Worm (Caenorhabditis elegans): Measurements from ENCODE around the gene W06D12.6.

The W06D12.6 gene

ce11 chrV:17665906-17666305, 40.0 kb upstream of the W06D12.6 start, which contains the start of gene F59A1.11:
F59A1.11 (minus strand) TSS chrV:17666006.
- no peak for TF ChIP-seq ham-2 (GFP tag; optimal IDR thresholded peaks at IDR 0.05)
- no peak for TF ChIP-seq drap-1 (GFP tag; optimal IDR thresholded peaks at IDR 0.05)
- no peak for TF ChIP-seq elt-3 (tag; optimal IDR thresholded peaks at IDR 0.05)
- no peak for TF ChIP-seq lin-32 (GFP tag; optimal IDR thresholded peaks at IDR 0.05)
- TF ChIP-seq ceh-83 (GFP tag; optimal IDR thresholded peaks at IDR 0.05): no peak
- TF ChIP-seq snpc-4 (tag; optimal IDR thresholded peaks at IDR 0.05): no peak
- no peak for TF ChIP-seq ceh-39 (tag; optimal IDR thresholded peaks at IDR 0.05)
- no peak for TF ChIP-seq ces-1 (GFP tag; optimal IDR thresholded peaks at IDR 0.05)
- TF ChIP-seq mab-5 (tag; optimal IDR thresholded peaks at IDR 0.05): no peak

- no peak for TF ChIP-seq cnd-1 (tag; optimal IDR thresholded peaks at IDR 0.05)
- no peak for TF ChIP-seq unc-62 (GFP tag; optimal IDR thresholded peaks at IDR 0.05)
- TF ChIP-seq sptf-1 (tag; optimal IDR thresholded peaks at IDR 0.05): no peak
- no peak for TF ChIP-seq nhr-76 (tag; optimal IDR thresholded peaks at IDR 0.05)
- TF ChIP-seq lin-13 (tag; optimal IDR thresholded peaks at IDR 0.05): no peak
- TF ChIP-seq blmp-1 (tag; optimal IDR thresholded peaks at IDR 0.05): no peak
- no peak for TF ChIP-seq elt-3 (tag; optimal IDR thresholded peaks at IDR 0.05)
- no peak for TF ChIP-seq nhr-12 (tag; optimal IDR thresholded peaks at IDR 0.05)
- no peak for TF ChIP-seq M03D4.4 (tag; optimal IDR thresholded peaks at IDR 0.05)
- no peak for TF ChIP-seq nhr-237 (tag; optimal IDR thresholded peaks at IDR 0.05)
- no peak for TF ChIP-seq sem-2 (GFP tag; optimal IDR thresholded peaks at IDR 0.05)
- TF ChIP-seq ceh-39 (tag; optimal IDR thresholded peaks at IDR 0.05): no peak
- no peak for TF ChIP-seq ham-2 (GFP tag; optimal IDR thresholded peaks at IDR 0.05)
Observed at ce11 chrV:17667676-17668075, 38.2 kb upstream of the W06D12.6 start, which contains the start of gene F59A1.12. F59A1.12 (minus strand) TSS chrV:17667776.

- TF ChIP-seq elt-1 (tag; optimal IDR thresholded peaks at IDR 0.05; ENCODE audit: borderline replicate concordance, insufficient read depth): no peak
- TF ChIP-seq sptf-1 (tag; optimal IDR thresholded peaks at IDR 0.05): no peak
- TF ChIP-seq hlh-1 (tag; optimal IDR thresholded peaks at IDR 0.05): no peak
- TF ChIP-seq drap-1 (GFP tag; optimal IDR thresholded peaks at IDR 0.05): no peak
- TF ChIP-seq sem-2 (GFP tag; optimal IDR thresholded peaks at IDR 0.05): no peak
- no peak for TF ChIP-seq nhr-237 (tag; optimal IDR thresholded peaks at IDR 0.05)
- TF ChIP-seq pha-4 (tag; optimal IDR thresholded peaks at IDR 0.05): no peak
- TF ChIP-seq M03D4.4 (tag; optimal IDR thresholded peaks at IDR 0.05): no peak
- TF ChIP-seq flh-1 (GFP tag; optimal IDR thresholded peaks at IDR 0.05): no peak
- TF ChIP-seq unc-62 (GFP tag; optimal IDR thresholded peaks at IDR 0.05): no peak
- no peak for TF ChIP-seq ceh-39 (tag; optimal IDR thresholded peaks at IDR 0.05)
- no peak for TF ChIP-seq elt-3 (tag; optimal IDR thresholded peaks at IDR 0.05)
- no peak for TF ChIP-seq blmp-1 (tag; optimal IDR thresholded peaks at IDR 0.05)
- no peak for TF ChIP-seq snpc-4 (tag; optimal IDR thresholded peaks at IDR 0.05)
- TF ChIP-seq nhr-2 (tag; optimal IDR thresholded peaks at IDR 0.05): no peak
- no peak for TF ChIP-seq ces-1 (GFP tag; optimal IDR thresholded peaks at IDR 0.05)
- no peak for TF ChIP-seq lin-13 (tag; optimal IDR thresholded peaks at IDR 0.05)
Observed at ce11 chrV:17668531-17668930, 37.4 kb upstream of the W06D12.6 start, which contains the start of gene str-89. str-89 (plus strand) TSS chrV:17668831.

- TF ChIP-seq mls-2 (tag; optimal IDR thresholded peaks at IDR 0.05) (no peak), pha-4 (tag; optimal IDR thresholded peaks at IDR 0.05) (no peak), nhr-12 (tag; optimal IDR thresholded peaks at IDR 0.05) (no peak), unc-62 (GFP tag; optimal IDR thresholded peaks at IDR 0.05) (no peak), cnd-1 (tag; optimal IDR thresholded peaks at IDR 0.05) (no peak), lsy-2 (tag; optimal IDR thresholded peaks at IDR 0.05) (no peak), unc-39 (tag; optimal IDR thresholded peaks at IDR 0.05) (no peak), lin-13 (tag; optimal IDR thresholded peaks at IDR 0.05) (no peak), nhr-2 (tag; optimal IDR thresholded peaks at IDR 0.05) (no peak), nhr-76 (tag; optimal IDR thresholded peaks at IDR 0.05) (no peak), ceh-83 (GFP tag; optimal IDR thresholded peaks at IDR 0.05) (no peak), nhr-28 (tag; optimal IDR thresholded peaks at IDR 0.05) (no peak), ces-1 (GFP tag; optimal IDR thresholded peaks at IDR 0.05) (no peak), ceh-43 (GFP tag; optimal IDR thresholded peaks at IDR 0.05) (no peak), flh-1 (GFP tag; optimal IDR thresholded peaks at IDR 0.05) (no peak), drap-1 (GFP tag; optimal IDR thresholded peaks at IDR 0.05) (no peak)
Observed at ce11 chrV:17673343-17673742, 32.6 kb upstream of the W06D12.6 start, which contains the start of gene str-93. str-93 (minus strand) TSS chrV:17673443.

- no peak for TF ChIP-seq pha-4 (tag; optimal IDR thresholded peaks at IDR 0.05)
- TF ChIP-seq ceh-39 (tag; optimal IDR thresholded peaks at IDR 0.05): no peak
- TF ChIP-seq mep-1 (tag; optimal IDR thresholded peaks at IDR 0.05): no peak
- TF ChIP-seq mab-5 (tag; optimal IDR thresholded peaks at IDR 0.05): no peak
- no peak for TF ChIP-seq hlh-1 (tag; optimal IDR thresholded peaks at IDR 0.05)
- TF ChIP-seq snpc-4 (tag; optimal IDR thresholded peaks at IDR 0.05): no peak
- TF ChIP-seq ham-2 (GFP tag; optimal IDR thresholded peaks at IDR 0.05): no peak
- no peak for TF ChIP-seq mls-2 (tag; optimal IDR thresholded peaks at IDR 0.05)
- TF ChIP-seq nhr-2 (tag; optimal IDR thresholded peaks at IDR 0.05): no peak
- TF ChIP-seq sem-2 (GFP tag; optimal IDR thresholded peaks at IDR 0.05): no peak
- TF ChIP-seq tbx-8 (GFP tag; optimal IDR thresholded peaks at IDR 0.05): no peak
- no peak for TF ChIP-seq nhr-237 (tag; optimal IDR thresholded peaks at IDR 0.05)
- TF ChIP-seq cnd-1 (tag; optimal IDR thresholded peaks at IDR 0.05): no peak
- TF ChIP-seq nhr-12 (tag; optimal IDR thresholded peaks at IDR 0.05): no peak
- no peak for TF ChIP-seq elt-3 (tag; optimal IDR thresholded peaks at IDR 0.05)
- no peak for TF ChIP-seq sptf-1 (tag; optimal IDR thresholded peaks at IDR 0.05)
- no peak for TF ChIP-seq nhr-28 (tag; optimal IDR thresholded peaks at IDR 0.05)
- TF ChIP-seq ces-1 (GFP tag; optimal IDR thresholded peaks at IDR 0.05): no peak
- no peak for TF ChIP-seq nhr-76 (tag; optimal IDR thresholded peaks at IDR 0.05)
- TF ChIP-seq zip-8 (tag; optimal IDR thresholded peaks at IDR 0.05): no peak
Observed at ce11 chrV:17676553-17676952, 29.4 kb upstream of the W06D12.6 start, which contains the start of gene str-92. str-92 (minus strand) TSS chrV:17676653.

All from whole organism, mixed stage, embryonic.